Worm (Caenorhabditis elegans) whole organism, L2 larva: ENCODE data around the gene F35A5.2.
A peak's percentile ranks its signal among the peaks of the same experiment; 100 is the strongest.

Experiments
- F13H6.1 ChIP-seq: sonication (generic microtip); optimal IDR thresholded peaks from 2 replicates; lab custom pipeline; 2016; ENCODE audit warnings: missing genetic modification characterization, missing compliant biosample characterization
- Y55F3AM.14 ChIP-seq: fragments of 200-800 bp; sonication (Bioruptor generic); optimal IDR thresholded peaks from 2 replicates; lab custom pipeline; 2018; ENCODE audit warnings: mild to moderate bottlenecking, missing genetic modification characterization, missing compliant biosample characterization
- ZK546.5 ChIP-seq: sonication (generic microtip); optimal IDR thresholded peaks from 2 replicates; lab custom pipeline; 2017; ENCODE audit warnings: missing biosample characterization, missing genetic modification characterization
- aly-2 ChIP-seq: fragments of 150-350 bp; optimal IDR thresholded peaks from 2 replicates; lab custom pipeline; 2014; ENCODE audit warnings: missing biosample characterization, missing genetic modification characterization
- ama-1 ChIP-seq: fragments of 150-350 bp; optimal IDR thresholded peaks from 2 replicates; lab custom pipeline; 2018; ENCODE audit warnings: inconsistent platforms
- blmp-1 ChIP-seq: sonication (generic microtip); optimal IDR thresholded peaks from 2 replicates; lab custom pipeline; 2017; ENCODE audit warnings: missing genetic modification characterization, mild to moderate bottlenecking, missing compliant biosample characterization, antibody characterized with exemption, moderate library complexity; ENCODE audit not compliant: insufficient read depth
- ceh-16 ChIP-seq: fragments of 150-350 bp; optimal IDR thresholded peaks from 2 replicates; lab custom pipeline; 2014; ENCODE audit warnings: missing biosample characterization, missing genetic modification characterization
- ceh-82 ChIP-seq: fragments of 150-350 bp; optimal IDR thresholded peaks from 2 replicates; lab custom pipeline; 2014; ENCODE audit warnings: missing biosample characterization, missing genetic modification characterization
- crh-2 ChIP-seq: sonication (generic microtip); optimal IDR thresholded peaks from 2 replicates; lab custom pipeline; 2017; ENCODE audit warnings: missing biosample characterization, missing genetic modification characterization
- egl-27 ChIP-seq: sonication (generic microtip); optimal IDR thresholded peaks from 3 replicates; lab custom pipeline; 2017; ENCODE audit warnings: missing biosample characterization, missing genetic modification reagents, missing genetic modification characterization
- elt-1 ChIP-seq: fragments of 150-350 bp; optimal IDR thresholded peaks from 2 replicates; lab custom pipeline; 2014; ENCODE audit warnings: missing biosample characterization, missing genetic modification characterization
- elt-3 ChIP-seq: sonication (generic microtip); optimal IDR thresholded peaks from 2 replicates; lab custom pipeline; 2017; ENCODE audit warnings: missing biosample characterization, missing genetic modification characterization
- fos-1 ChIP-seq: fragments of 150-350 bp; optimal IDR thresholded peaks from 2 replicates; lab custom pipeline; 2014; ENCODE audit warnings: missing biosample characterization, missing genetic modification characterization
- gmeb-1 ChIP-seq: fragments of 150-350 bp; optimal IDR thresholded peaks from 2 replicates; lab custom pipeline; 2014; ENCODE audit warnings: missing biosample characterization, missing genetic modification characterization
- lin-11 ChIP-seq: fragments of 150-350 bp; sonication (generic microtip); optimal IDR thresholded peaks from 2 replicates; lab custom pipeline; 2014; ENCODE audit warnings: missing biosample characterization, missing genetic modification characterization, inconsistent platforms, mixed read lengths
- lsy-2 ChIP-seq, 2 experiments: fragments of 150-350 bp in 1 of 2; sonication (generic microtip) in 1 of 2; optimal IDR thresholded peaks; 2 replicates each; lab custom pipeline; 2014 to 2017; ENCODE audit warnings: missing biosample characterization in 2 of 2, missing genetic modification characterization in 2 of 2
- mdl-1 ChIP-seq, 2 experiments: fragments of 150-350 bp in 1 of 2; sonication (generic microtip) in 1 of 2; optimal IDR thresholded peaks; 2 replicates each; lab custom pipeline; 2017; ENCODE audit warnings: missing biosample characterization in 2 of 2, missing genetic modification characterization in 2 of 2
- nhr-11 ChIP-seq: fragments of 150-350 bp; optimal IDR thresholded peaks from 2 replicates; lab custom pipeline; 2014; ENCODE audit warnings: missing biosample characterization, missing genetic modification characterization
- nhr-129 ChIP-seq: fragments of 150-350 bp; optimal IDR thresholded peaks from 2 replicates; lab custom pipeline; 2014; ENCODE audit warnings: missing biosample characterization, missing genetic modification characterization
- nhr-21 ChIP-seq: fragments of 150-350 bp; optimal IDR thresholded peaks from 2 replicates; lab custom pipeline; 2014; ENCODE audit warnings: missing biosample characterization, missing genetic modification characterization
- nhr-23 ChIP-seq: fragments of 150-350 bp; optimal IDR thresholded peaks from 2 replicates; lab custom pipeline; 2014; ENCODE audit warnings: missing biosample characterization, missing genetic modification reagents, missing genetic modification characterization
- nhr-237 ChIP-seq: fragments of 150-350 bp; optimal IDR thresholded peaks from 2 replicates; lab custom pipeline; 2014; ENCODE audit warnings: missing biosample characterization, missing genetic modification characterization
- nhr-25 ChIP-seq: fragments of 150-350 bp; sonication (generic microtip); optimal IDR thresholded peaks from 3 replicates; lab custom pipeline; 2014; ENCODE audit warnings: missing biosample characterization, missing genetic modification characterization
- nhr-6 ChIP-seq: fragments of 150-350 bp; optimal IDR thresholded peaks from 2 replicates; lab custom pipeline; 2014; ENCODE audit warnings: missing biosample characterization, missing genetic modification characterization
- nhr-77 ChIP-seq: fragments of 150-350 bp; optimal IDR thresholded peaks from 2 replicates; lab custom pipeline; 2014; ENCODE audit warnings: missing biosample characterization, missing genetic modification characterization
- peb-1 ChIP-seq: fragments of 150-350 bp; optimal IDR thresholded peaks from 2 replicates; lab custom pipeline; 2014; ENCODE audit warnings: missing biosample characterization, missing genetic modification characterization
- sem-4 ChIP-seq: fragments of 150-350 bp; optimal IDR thresholded peaks from 2 replicates; lab custom pipeline; 2014; ENCODE audit warnings: missing biosample characterization, missing genetic modification reagents, missing genetic modification characterization
- skn-1 ChIP-seq: sonication (generic microtip); optimal IDR thresholded peaks from 2 replicates; lab custom pipeline; 2017; ENCODE audit warnings: missing biosample characterization, missing genetic modification characterization
- sma-3 ChIP-seq: sonication (generic microtip); optimal IDR thresholded peaks from 2 replicates; lab custom pipeline; 2016; ENCODE audit warnings: missing genetic modification reagents, missing genetic modification characterization, missing compliant biosample characterization
- sma-9 ChIP-seq, 2 experiments: fragments of 150-350 bp in 1 of 2; sonication (generic microtip) in 1 of 2; optimal IDR thresholded peaks; 2 replicates each; lab custom pipeline; 2014 to 2016; ENCODE audit warnings: missing genetic modification characterization in 2 of 2, mild to moderate bottlenecking in 1 of 2, missing biosample characterization in 1 of 2, missing compliant biosample characterization in 1 of 2, missing genetic modification reagents in 1 of 2, moderate library complexity in 1 of 2
- unc-39 ChIP-seq: fragments of 150-350 bp; optimal IDR thresholded peaks from 2 replicates; lab custom pipeline; 2014; ENCODE audit warnings: missing biosample characterization, missing genetic modification characterization
- unc-55 ChIP-seq: fragments of 150-350 bp; sonication (generic microtip); optimal IDR thresholded peaks from 3 replicates; lab custom pipeline; 2014; ENCODE audit warnings: missing biosample characterization, missing genetic modification reagents, missing genetic modification characterization
- unc-62 ChIP-seq: fragments of 150-350 bp; optimal IDR thresholded peaks from 2 replicates; lab custom pipeline; 2014; ENCODE audit warnings: missing biosample characterization, missing genetic modification reagents, missing genetic modification characterization
- ztf-1 ChIP-seq: fragments of 200-800 bp; sonication (Bioruptor generic); conservative IDR thresholded peaks from 2 replicates; pipeline ENCODE4 v1.3.6; 2022; ENCODE audit warnings: missing genetic modification characterization, missing compliant biosample characterization
- ztf-4 ChIP-seq: fragments of 150-350 bp; optimal IDR thresholded peaks from 2 replicates; lab custom pipeline; 2014; ENCODE audit warnings: missing biosample characterization, missing genetic modification characterization

Gene F35A5.2

DNA sequence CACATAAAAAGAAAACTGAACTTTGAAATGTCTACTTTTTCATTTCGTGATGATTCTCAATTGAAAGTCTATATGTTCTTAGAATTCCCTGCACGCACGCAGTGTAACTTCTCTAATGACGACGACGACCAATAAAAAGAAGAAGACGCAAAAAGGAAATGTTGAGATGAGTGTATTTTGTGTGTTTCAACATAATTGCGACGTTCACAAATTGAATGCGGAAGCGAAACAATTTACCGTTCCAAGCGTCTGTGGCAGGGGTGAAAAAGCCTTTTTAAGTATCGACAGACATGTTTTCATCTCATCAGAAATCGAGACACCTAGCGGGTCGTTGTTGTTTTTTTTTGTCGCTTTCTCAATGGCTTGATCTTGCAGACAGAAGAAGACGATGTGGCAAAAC, 33.7 kb downstream of the F35A5.2 start:
- peak; percentile 38 for TF ChIP-seq nhr-25 (tag; lab: Kevin White, UChicago)
- no peak for TF ChIP-seq sma-9 (GFP tag; optimal IDR thresholded peaks at IDR 0.05; lab: Kevin White, UChicago)
- no peak for TF ChIP-seq sma-9 (tag; optimal IDR thresholded peaks at IDR 0.05; lab: Kevin White, UChicago)
- TF ChIP-seq sem-4, result peak; percentile 51

DNA sequence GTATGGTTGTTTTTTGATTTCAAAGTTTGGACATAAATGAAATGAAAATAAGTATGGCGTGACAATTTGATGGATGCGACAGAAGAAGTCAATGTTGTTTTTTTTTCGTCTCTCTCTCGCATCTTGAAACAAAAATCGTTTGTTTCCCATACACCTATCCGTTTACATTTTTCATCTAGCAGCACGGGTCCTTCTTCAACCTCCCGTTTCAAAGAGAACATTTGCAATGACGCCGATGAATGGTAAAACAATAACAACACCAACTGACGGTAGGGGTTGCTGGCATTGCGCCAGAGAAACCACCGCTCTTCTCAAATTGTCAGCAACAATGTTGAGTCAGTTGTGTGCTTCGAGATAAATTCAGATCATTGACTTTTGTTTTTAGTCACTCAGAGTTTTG, 34.2 kb downstream of the F35A5.2 start:
- no peak for TF ChIP-seq ceh-82 (tag; lab: Kevin White, UChicago)
- TF ChIP-seq ama-1, result no peak
- TF ChIP-seq egl-27 (tag; lab: Kevin White, UChicago), result peak; percentile 13
- peak in 1 of 2 experiments; percentile 64 for TF ChIP-seq lsy-2 (tag; optimal IDR thresholded peaks at IDR 0.05; lab: Kevin White, UChicago)
- TF ChIP-seq sma-3 (GFP tag; lab: Kevin White, UChicago), result peak; percentile 2
- TF ChIP-seq crh-2, result no peak
- TF ChIP-seq lin-11 (tag; lab: Kevin White, UChicago), result no peak
- TF ChIP-seq unc-55 (GFP tag; lab: Kevin White, UChicago), result no peak
- TF ChIP-seq F13H6.1 (tag; lab: Kevin White, UChicago), result peak; percentile 88
- TF ChIP-seq ceh-16 (tag; lab: Kevin White, UChicago), result peak; percentile 1
- TF ChIP-seq nhr-129, result peak; percentile 83
- peak; percentile 89 for TF ChIP-seq sma-9 (GFP tag; optimal IDR thresholded peaks at IDR 0.05; lab: Kevin White, UChicago)
- no peak for TF ChIP-seq sma-9 (tag; optimal IDR thresholded peaks at IDR 0.05; lab: Kevin White, UChicago)
- TF ChIP-seq sem-4, result peak; percentile 55
- TF ChIP-seq nhr-6, result peak; percentile 46
- peak; percentile 18 for TF ChIP-seq ztf-4
- no peak for TF ChIP-seq peb-1 (tag; lab: Kevin White, UChicago)
- TF ChIP-seq blmp-1, result peak; percentile 63
- peak; percentile 3 for TF ChIP-seq fos-1

ce11 chrX:3842398-3842896, 37.5 kb downstream of the F35A5.2 start, which contains the start of gene ttr-48:
Gene ttr-48, minus strand, starts transcription at chrX:3842448.
- TF ChIP-seq nhr-21 (tag; lab: Kevin White, UChicago) (no peak), Y55F3AM.14 (GFP tag; lab: Kevin White, UChicago) (no peak), fos-1 (peak; percentile 62), ceh-82 (tag; lab: Kevin White, UChicago) (no peak), ztf-1 (GFP tag; lab: Robert Waterston, UW) (no peak), ZK546.5 (no peak), gmeb-1 (tag; lab: Kevin White, UChicago) (peak; percentile 17), nhr-11 (tag; lab: Kevin White, UChicago) (no peak), sma-3 (GFP tag; lab: Kevin White, UChicago) (peak; percentile 13), nhr-237 (tag; lab: Kevin White, UChicago) (no peak), blmp-1 (no peak), F13H6.1 (tag; lab: Kevin White, UChicago) (peak; percentile 45), unc-55 (GFP tag; lab: Kevin White, UChicago) (no peak), skn-1 (peak; percentile 23), mdl-1 (tag; optimal IDR thresholded peaks at IDR 0.05; lab: Kevin White, UChicago) (no peak), nhr-129 (no peak), unc-39 (tag; lab: Kevin White, UChicago) (no peak), elt-3 (tag; lab: Kevin White, UChicago) (no peak), nhr-77 (no peak), nhr-6 (no peak), sma-9 (GFP tag; optimal IDR thresholded peaks at IDR 0.05; lab: Kevin White, UChicago) (peak; percentile 30), sma-9 (tag; optimal IDR thresholded peaks at IDR 0.05; lab: Kevin White, UChicago) (no peak), ama-1 (no peak), elt-1 (tag; lab: Kevin White, UChicago) (no peak), lin-11 (tag; lab: Kevin White, UChicago) (no peak), aly-2 (tag; lab: Kevin White, UChicago) (no peak)

- TF ChIP-seq lsy-2 (tag; optimal IDR thresholded peaks at IDR 0.05; lab: Kevin White, UChicago) (peak in 1 of 2 experiments; percentile 24), nhr-23 (no peak), unc-39 (tag; lab: Kevin White, UChicago) (no peak), peb-1 (tag; lab: Kevin White, UChicago) (no peak), F13H6.1 (tag; lab: Kevin White, UChicago) (peak; percentile 74), unc-62 (GFP tag; lab: Kevin White, UChicago) (no peak), ceh-16 (tag; lab: Kevin White, UChicago) (no peak), sem-4 (peak; percentile 9), unc-55 (GFP tag; lab: Kevin White, UChicago) (peak; percentile 10), sma-9 (GFP tag; optimal IDR thresholded peaks at IDR 0.05; lab: Kevin White, UChicago) (peak; percentile 62), sma-9 (tag; optimal IDR thresholded peaks at IDR 0.05; lab: Kevin White, UChicago) (no peak), ztf-4 (peak; percentile 0), ZK546.5 (no peak)
- TF ChIP-seq, all 48 proteins: peak for 6
These were observed 49.0 kb downstream of the F35A5.2 start for ce11 chrX:3853901-3854300.
